Worm (Caenorhabditis elegans): ENCODE results near the gene ced-11.

DNA sequence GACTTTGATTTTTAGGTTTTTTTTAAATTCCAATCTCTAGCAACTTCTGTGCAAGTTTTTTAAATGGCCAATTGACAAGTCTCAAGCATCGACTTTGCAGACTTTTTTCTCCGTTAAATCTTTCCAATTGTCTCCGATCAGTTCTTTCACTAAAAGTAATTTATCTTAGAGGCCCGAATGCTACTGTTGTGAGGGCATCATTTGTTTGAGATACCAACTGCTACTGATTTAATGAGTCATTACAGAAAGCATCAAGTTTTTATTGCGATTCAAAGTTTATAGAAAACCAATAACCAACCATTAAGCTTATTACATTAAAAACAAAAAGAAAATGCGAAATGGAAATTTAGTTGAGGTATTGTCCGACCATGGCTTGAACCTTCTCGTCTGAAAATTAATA lies 39.2 kb upstream of the ced-11 start:
- no peak for TF ChIP-seq ref-1 (GFP tag; conservative IDR thresholded peaks at IDR 0.05)
- no peak for TF ChIP-seq tab-1 (GFP tag; IDR thresholded peaks at IDR 0.05)
- TF ChIP-seq med-1 (GFP tag; optimal IDR thresholded peaks at IDR 0.05; ENCODE audit: insufficient read depth): no peak
- no peak for TF ChIP-seq klf-2 (GFP tag; conservative IDR thresholded peaks at IDR 0.05)
- no peak for TF ChIP-seq ztf-23 (GFP tag; IDR thresholded peaks at IDR 0.05)
- no peak for TF ChIP-seq flt-1 (GFP tag; IDR thresholded peaks at IDR 0.05)
